Worm (Caenorhabditis elegans) whole organism, young adult: ENCODE data around the gene fbxb-48.

Source experiments
- C06A6.2 ChIP-seq: fragments of 200-800 bp; sonication (Bioruptor generic); conservative IDR thresholded peaks from 2 replicates; pipeline ENCODE4 v1.3.6; 2022; ENCODE audit warnings: missing genetic modification characterization, missing compliant biosample characterization
- F23B12.7 ChIP-seq: sonication (generic microtip); optimal IDR thresholded peaks from 2 replicates; lab custom pipeline; 2017; ENCODE audit warnings: missing genetic modification characterization, mild to moderate bottlenecking, missing compliant biosample characterization, antibody characterized with exemption, moderate library complexity; ENCODE audit not compliant: insufficient read depth
- F49E8.2 ChIP-seq: sonication (generic microtip); optimal IDR thresholded peaks from 3 replicates; lab custom pipeline; 2017; ENCODE audit warnings: missing genetic modification characterization, mild to moderate bottlenecking, missing compliant biosample characterization, antibody characterized with exemption, moderate library complexity; ENCODE audit not compliant: insufficient read depth
- F57A8.1 ChIP-seq: fragments of 200-800 bp; sonication (Bioruptor generic); optimal IDR thresholded peaks from 2 replicates; lab custom pipeline; 2018; ENCODE audit warnings: mild to moderate bottlenecking, missing genetic modification characterization, moderate library complexity, missing compliant biosample characterization
- Y56A3A.18 ChIP-seq: fragments of 200-800 bp; sonication (Bioruptor generic); IDR thresholded peaks from 2 replicates; pipeline ENCODE4 v1.3.6; 2022; ENCODE audit warnings: missing genetic modification reagents, missing genetic modification characterization, missing compliant biosample characterization
- aptf-2 ChIP-seq: fragments of 200-800 bp; sonication (Bioruptor generic); conservative IDR thresholded peaks from 2 replicates; pipeline ENCODE4 v1.3.6; 2022; ENCODE audit warnings: missing genetic modification reagents, missing genetic modification characterization, missing compliant biosample characterization
- aptf-3 ChIP-seq: fragments of 200-800 bp; sonication (Bioruptor generic); IDR thresholded peaks from 2 replicates; pipeline ENCODE4 v1.3.6; 2022; ENCODE audit warnings: missing genetic modification characterization, missing compliant biosample characterization
- atf-7 ChIP-seq: sonication (generic microtip); optimal IDR thresholded peaks from 2 replicates; lab custom pipeline; 2017; ENCODE audit warnings: mild to moderate bottlenecking, missing genetic modification characterization, missing compliant biosample characterization
- bed-2 ChIP-seq: fragments of 200-800 bp; sonication (Bioruptor generic); IDR thresholded peaks from 2 replicates; pipeline ENCODE4 v1.3.6; 2022; ENCODE audit warnings: missing genetic modification reagents, missing genetic modification characterization, missing compliant biosample characterization
- ceh-100 ChIP-seq: fragments of 200-800 bp; sonication (Bioruptor generic); IDR thresholded peaks from 2 replicates; pipeline ENCODE4 v1.3.6; 2022; ENCODE audit warnings: missing genetic modification reagents, missing genetic modification characterization, missing compliant biosample characterization
- ceh-58 ChIP-seq: fragments of 200-800 bp; sonication (Bioruptor generic); IDR thresholded peaks from 2 replicates; pipeline ENCODE4 v1.3.6; 2022; ENCODE audit warnings: missing genetic modification characterization, missing compliant biosample characterization
- efl-1 ChIP-seq: fragments of 150-350 bp; optimal IDR thresholded peaks from 2 replicates; lab custom pipeline; 2014; ENCODE audit warnings: missing biosample characterization, missing genetic modification reagents, missing genetic modification characterization
- hmg-1.2 ChIP-seq: fragments of 200-800 bp; sonication (Bioruptor generic); IDR thresholded peaks from 2 replicates; pipeline ENCODE4 v1.3.6; 2022; ENCODE audit warnings: missing genetic modification reagents, missing genetic modification characterization, missing compliant biosample characterization
- hmg-20 ChIP-seq: fragments of 200-800 bp; sonication (Bioruptor generic); IDR thresholded peaks from 2 replicates; pipeline ENCODE4 v1.3.6; 2022; ENCODE audit warnings: missing genetic modification reagents, missing genetic modification characterization, missing compliant biosample characterization
- let-607 ChIP-seq, 2 experiments: fragments of 200-800 bp in 1 of 2; sonication (Bioruptor generic) in 1 of 2; sonication (generic microtip) in 1 of 2; optimal IDR thresholded peaks; 2 replicates each; lab custom pipeline; 2016 to 2018; ENCODE audit warnings: mild to moderate bottlenecking in 2 of 2, missing compliant biosample characterization in 2 of 2, missing genetic modification characterization in 2 of 2, moderate library complexity in 2 of 2, missing genotype in 1 of 2
- lin-40 ChIP-seq: sonication (generic microtip); optimal IDR thresholded peaks from 2 replicates; lab custom pipeline; 2016; ENCODE audit warnings: missing genetic modification characterization, mild to moderate bottlenecking, missing compliant biosample characterization, missing genotype, missing genetic modification reagents
- lsy-27 ChIP-seq: sonication (generic microtip); optimal IDR thresholded peaks from 2 replicates; lab custom pipeline; 2017; ENCODE audit warnings: missing genetic modification characterization, mild to moderate bottlenecking, missing compliant biosample characterization, antibody characterized with exemption, missing genotype, borderline replicate concordance; ENCODE audit not compliant: insufficient read depth
- madf-6 ChIP-seq: fragments of 200-800 bp; sonication (Bioruptor generic); IDR thresholded peaks from 2 replicates; pipeline ENCODE4 v1.3.6; 2022; ENCODE audit warnings: missing genetic modification reagents, missing genetic modification characterization, missing compliant biosample characterization
- nfya-1 ChIP-seq: sonication (generic microtip); optimal IDR thresholded peaks from 2 replicates; lab custom pipeline; 2017; ENCODE audit warnings: antibody characterized with exemption, missing compliant biosample characterization, missing genetic modification characterization, borderline replicate concordance; ENCODE audit not compliant: insufficient read depth
- nfyb-1 ChIP-seq: fragments of 200-800 bp; sonication (Bioruptor generic); IDR thresholded peaks from 2 replicates; pipeline ENCODE4 v1.3.6; 2022; ENCODE audit warnings: missing genetic modification reagents, missing genetic modification characterization, missing compliant biosample characterization
- pbrm-1 ChIP-seq: fragments of 200-800 bp; sonication (Bioruptor generic); IDR thresholded peaks from 2 replicates; pipeline ENCODE4 v1.3.6; 2022; ENCODE audit warnings: missing genetic modification reagents, missing genetic modification characterization, missing compliant biosample characterization
- rec-8 ChIP-seq, 2 experiments: sonication (generic microtip); optimal IDR thresholded peaks; 2 replicates each; lab custom pipeline; 2016; ENCODE audit warnings: mild to moderate bottlenecking in 2 of 2, missing genetic modification characterization in 2 of 2, missing genetic modification reagents in 2 of 2, missing genotype in 2 of 2, missing biosample characterization in 1 of 2, missing compliant biosample characterization in 1 of 2, moderate library complexity in 1 of 2
- repo-1 ChIP-seq: sonication (generic microtip); optimal IDR thresholded peaks from 2 replicates; lab custom pipeline; 2017; ENCODE audit warnings: mild to moderate bottlenecking, missing genetic modification characterization, missing compliant biosample characterization
- somi-1 ChIP-seq: fragments of 200-800 bp; sonication (Bioruptor generic); optimal IDR thresholded peaks from 2 replicates; lab custom pipeline; 2018; ENCODE audit warnings: mild to moderate bottlenecking, missing genetic modification characterization, missing compliant biosample characterization
- tbp1 ChIP-seq: fragments of 200-800 bp; sonication (Bioruptor generic); optimal IDR thresholded peaks from 2 replicates; lab custom pipeline; 2018; ENCODE audit warnings: mild to moderate bottlenecking, missing genetic modification characterization, missing compliant biosample characterization
- unc-62 ChIP-seq: fragments of 150-350 bp; optimal IDR thresholded peaks from 2 replicates; lab custom pipeline; 2014; ENCODE audit warnings: missing biosample characterization, missing genetic modification reagents, missing genetic modification characterization
- zim-3 ChIP-seq: sonication (generic microtip); optimal IDR thresholded peaks from 2 replicates; lab custom pipeline; 2017; ENCODE audit warnings: mild to moderate bottlenecking, missing genetic modification characterization, moderate library complexity, missing compliant biosample characterization
- ztf-25 ChIP-seq: fragments of 200-800 bp; sonication (Bioruptor generic); IDR thresholded peaks from 2 replicates; pipeline ENCODE4 v1.3.6; 2022; ENCODE audit warnings: missing genetic modification reagents, missing genetic modification characterization, missing compliant biosample characterization

Gene fbxb-48

ce11 chrII:1742535-1742934, 23.5 kb upstream of the fbxb-48 start, which contains the start of gene F36H5.12:
TSS of gene F36H5.12 (plus strand) at chrII:1742835.
- TF ChIP-seq madf-6 (GFP tag; lab: Robert Waterston, UW) (no peak), nfyb-1 (GFP tag; lab: Robert Waterston, UW) (no peak), aptf-2 (GFP tag; lab: Robert Waterston, UW) (no peak), aptf-3 (GFP tag; lab: Robert Waterston, UW) (no peak), lin-40 (tag; lab: Kevin White, UChicago) (no peak), F57A8.1 (GFP tag; lab: Kevin White, UChicago) (no peak), ceh-100 (GFP tag; lab: Robert Waterston, UW) (no peak), C06A6.2 (GFP tag; lab: Robert Waterston, UW) (no peak), repo-1 (tag; lab: Kevin White, UChicago) (no peak), F49E8.2 (tag; lab: Kevin White, UChicago) (no peak), zim-3 (tag; lab: Kevin White, UChicago) (no peak), atf-7 (tag; lab: Kevin White, UChicago) (no peak)

- no peak for TF ChIP-seq lin-40 (tag; lab: Kevin White, UChicago)
- TF ChIP-seq ceh-100 (GFP tag; lab: Robert Waterston, UW) = no peak
- no peak for TF ChIP-seq pbrm-1 (GFP tag; lab: Robert Waterston, UW)
- no peak for TF ChIP-seq ztf-25 (GFP tag; lab: Robert Waterston, UW)
- TF ChIP-seq F23B12.7 (tag; lab: Kevin White, UChicago) = no peak
- TF ChIP-seq efl-1 = no peak
These were observed 22.2 kb upstream of the fbxb-48 start, which contains the start of gene K07G6.1 for ce11 chrII:1741248-1741647. TSS of gene K07G6.1 (plus strand) at chrII:1741548.

ce11 chrII:1738844-1739243, 19.8 kb upstream of the fbxb-48 start, which contains the start of the genes irld-9 and irld-33:
TSS of gene irld-9 (minus strand) at chrII:1738944.
TSS of gene irld-33 (plus strand) at chrII:1739052.
- TF ChIP-seq lsy-27 (no peak), ztf-25 (GFP tag; lab: Robert Waterston, UW) (no peak), nfya-1 (tag; lab: Kevin White, UChicago) (no peak), tbp1 (GFP tag; lab: Kevin White, UChicago) (no peak), F49E8.2 (tag; lab: Kevin White, UChicago) (no peak), hmg-20 (GFP tag; lab: Robert Waterston, UW) (no peak), zim-3 (tag; lab: Kevin White, UChicago) (no peak), ceh-58 (GFP tag; lab: Robert Waterston, UW) (no peak)

- TF ChIP-seq hmg-1.2 (GFP tag; lab: Robert Waterston, UW) = peak; percentile 92
- no peak for TF ChIP-seq F49E8.2 (tag; lab: Kevin White, UChicago)
- 0 out of 2 replicates have a peak, but pooled peaks have one; percentile 52 for TF ChIP-seq aptf-2 (GFP tag; lab: Robert Waterston, UW)
- 0 out of 2 replicates have a peak, but pooled peaks have one; percentile 25 for TF ChIP-seq pbrm-1 (GFP tag; lab: Robert Waterston, UW)
- TF ChIP-seq, all 124 proteins: peak for 3
These were observed 17.3 kb upstream of the fbxb-48 start, which contains the start of gene ceh-83 for ce11 chrII:1736353-1736752. TSS of gene ceh-83 (minus strand) at chrII:1736533.

ce11 chrII:1735145-1735544, 16.1 kb upstream of the fbxb-48 start:
- no peak for TF ChIP-seq bed-2 (GFP tag; lab: Robert Waterston, UW)
- no peak for TF ChIP-seq unc-62 (GFP tag; lab: Kevin White, UChicago)
- no peak for TF ChIP-seq rec-8 (tag; optimal IDR thresholded peaks at IDR 0.05; lab: Kevin White, UChicago)
- TF ChIP-seq somi-1 (GFP tag; lab: Kevin White, UChicago) = no peak
- no peak for TF ChIP-seq let-607 (tag; optimal IDR thresholded peaks at IDR 0.05; lab: Kevin White, UChicago)
- no peak for TF ChIP-seq Y56A3A.18 (GFP tag; lab: Robert Waterston, UW)
